Worm (Caenorhabditis elegans): ENCODE data around the gene F58H1.5.

- TF ChIP-seq nfya-1 (tag; optimal IDR thresholded peaks at IDR 0.05; ENCODE audit: borderline replicate concordance, insufficient read depth) (no peak), ets-4 (GFP tag; optimal IDR thresholded peaks at IDR 0.05) (peak; percentile 96), madf-10 (tag; optimal IDR thresholded peaks at IDR 0.05) (peak; percentile 89), lir-1 (GFP tag; conservative IDR thresholded peaks at IDR 0.05) (peak; percentile 59; the same call in 1 of the 2 replicates), pha-4 (tag; optimal IDR thresholded peaks at IDR 0.05) (no peak), F52B5.7 (tag; optimal IDR thresholded peaks at IDR 0.05) (peak; percentile 85), bed-1 (GFP tag; IDR thresholded peaks at IDR 0.05) (no peak), Y56A3A.18 (GFP tag; IDR thresholded peaks at IDR 0.05) (peak; percentile 92), somi-1 (GFP tag; optimal IDR thresholded peaks at IDR 0.05) (peak; percentile 36), hmg-20 (GFP tag; IDR thresholded peaks at IDR 0.05) (peak; percentile 46; the same call in 1 of the 2 replicates), ama-1 (optimal IDR thresholded peaks at IDR 0.05) (no peak), ama-1 (GFP tag; optimal IDR thresholded peaks at IDR 0.05) (peak; percentile 13 to 80), attf-5 (GFP tag; optimal IDR thresholded peaks at IDR 0.05) (peak; percentile 64), madf-3 (GFP tag; IDR thresholded peaks at IDR 0.05) (peak; percentile 91), let-526 (GFP tag; IDR thresholded peaks at IDR 0.05) (peak; percentile 77)
These were observed 43.7 kb downstream of the F58H1.5 start, which contains the start of gene gcy-33 for ce11 chrV:12001747-12002456.
